Worm (Caenorhabditis elegans) whole organism, L4 larva: Measurements from ENCODE around the gene elpc-2.

ENCODE experiments used
- ama-1 ChIP-seq: fragments of 150-350 bp; optimal IDR thresholded peaks from 2 replicates; lab custom pipeline; 2014; ENCODE audit warnings: inconsistent platforms, mixed read lengths
- arid-1 ChIP-seq: fragments of 200-800 bp; sonication (Bioruptor generic); conservative IDR thresholded peaks from 2 replicates; pipeline ENCODE4 v1.3.6; 2022; ENCODE audit warnings: missing genetic modification reagents, missing genetic modification characterization, missing compliant biosample characterization
- ceh-62 ChIP-seq: sonication (generic microtip); optimal IDR thresholded peaks from 2 replicates; lab custom pipeline; 2017; ENCODE audit warnings: missing biosample characterization, missing genetic modification characterization
- ctbp-1 ChIP-seq: fragments of 200-800 bp; sonication (Bioruptor generic); IDR thresholded peaks from 2 replicates; pipeline ENCODE4 v1.3.6; 2022; ENCODE audit warnings: missing genetic modification reagents, missing genetic modification characterization, missing compliant biosample characterization
- fkh-10 ChIP-seq: fragments of 150-350 bp; optimal IDR thresholded peaks from 2 replicates; lab custom pipeline; 2014; ENCODE audit warnings: missing biosample characterization, missing genetic modification reagents, missing genetic modification characterization
- lin-39 ChIP-seq: fragments of 150-350 bp; optimal IDR thresholded peaks from 2 replicates; lab custom pipeline; 2014; ENCODE audit warnings: missing biosample characterization, missing genetic modification reagents, missing genetic modification characterization
- lir-3 ChIP-seq: sonication (generic microtip); optimal IDR thresholded peaks from 2 replicates; lab custom pipeline; 2016; ENCODE audit warnings: mild to moderate bottlenecking, missing genetic modification characterization, missing compliant biosample characterization
- mes-2 ChIP-seq: sonication (generic microtip); optimal IDR thresholded peaks from 2 replicates; lab custom pipeline; 2016; ENCODE audit warnings: missing genotype, mild to moderate bottlenecking, missing genetic modification characterization, missing compliant biosample characterization; ENCODE audit not compliant: poor library complexity, severe bottlenecking
- nhr-237 ChIP-seq: sonication (generic microtip); optimal IDR thresholded peaks from 2 replicates; lab custom pipeline; 2017; ENCODE audit warnings: missing biosample characterization, missing genetic modification characterization
- nhr-77 ChIP-seq: fragments of 150-350 bp; optimal IDR thresholded peaks from 2 replicates; lab custom pipeline; 2014; ENCODE audit warnings: missing biosample characterization, missing genetic modification characterization
- rbr-2 ChIP-seq: sonication (generic microtip); optimal IDR thresholded peaks from 2 replicates; lab custom pipeline; 2016; ENCODE audit warnings: missing genotype, missing genetic modification characterization, missing compliant biosample characterization
- sdz-12 ChIP-seq: fragments of 200-800 bp; sonication (Bioruptor generic); optimal IDR thresholded peaks from 2 replicates; lab custom pipeline; 2018; ENCODE audit warnings: mild to moderate bottlenecking, missing genetic modification characterization, missing compliant biosample characterization
- snpc-4 ChIP-seq: fragments of 150-350 bp; optimal IDR thresholded peaks from 2 replicates; lab custom pipeline; 2014; ENCODE audit warnings: missing biosample characterization, missing genetic modification characterization
- zip-2 ChIP-seq: fragments of 150-350 bp; optimal IDR thresholded peaks from 2 replicates; lab custom pipeline; 2014; ENCODE audit warnings: missing biosample characterization, missing genetic modification characterization

DNA sequence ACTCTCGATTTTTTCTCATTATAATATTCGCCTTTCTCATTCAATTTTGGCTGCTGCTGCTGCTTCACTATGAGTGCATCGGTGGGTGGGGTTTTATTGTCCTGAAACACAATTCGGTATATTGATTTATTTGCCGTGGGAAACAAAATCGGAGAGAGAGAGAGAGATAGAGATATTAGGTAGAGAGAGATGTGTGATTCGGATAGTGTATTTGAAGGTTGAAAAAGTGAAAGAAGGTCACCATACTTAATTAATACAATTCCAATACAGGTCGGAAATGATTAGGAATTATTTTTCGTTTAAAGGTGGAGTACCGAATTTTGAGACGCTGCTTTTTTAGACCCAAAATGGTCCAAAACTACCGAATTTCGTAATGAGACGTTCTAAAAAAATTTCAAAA lies 11.3 kb upstream of the elpc-2 start, which contains the start of gene tpst-1:
- TF ChIP-seq mes-2 (tag; lab: Kevin White, UChicago) (no peak), ama-1 (lab: Kevin White, UChicago) (no peak), nhr-77 (tag; lab: Kevin White, UChicago) (no peak), ctbp-1 (GFP tag; lab: Robert Waterston, UW) (no peak), nhr-237 (tag; lab: Kevin White, UChicago) (no peak), lir-3 (tag; lab: Kevin White, UChicago) (no peak), zip-2 (no peak), rbr-2 (tag; lab: Kevin White, UChicago) (no peak), snpc-4 (tag; lab: Kevin White, UChicago) (no peak), sdz-12 (no peak), ceh-62 (no peak), lin-39 (tag; lab: Kevin White, UChicago) (no peak), arid-1 (GFP tag; lab: Robert Waterston, UW) (no peak), fkh-10 (no peak)
